Worm (Caenorhabditis elegans): Measurements from ENCODE around the gene mdt-27.

DNA sequence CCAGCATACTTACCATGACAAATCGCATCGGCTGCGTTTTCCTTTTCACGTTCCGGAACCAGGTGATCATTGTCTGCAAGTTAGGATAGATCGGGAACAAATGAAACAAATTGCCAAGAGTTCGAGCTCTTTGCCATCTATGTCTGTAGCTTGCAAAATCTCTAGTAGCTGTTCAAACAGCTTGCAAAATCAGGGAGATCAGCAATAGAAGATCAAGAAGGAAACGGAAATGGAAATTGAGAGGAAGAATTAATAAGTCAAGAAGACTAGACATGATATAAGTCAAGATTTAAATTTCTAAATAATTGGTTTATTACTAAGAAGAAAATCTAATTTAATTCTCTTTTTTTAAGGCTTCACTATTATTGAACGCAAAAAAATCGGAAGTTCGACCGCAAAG, 18.8 kb upstream of the mdt-27 start, which contains the start of gene F07C3.3:
- TF ChIP-seq ztf-11 (tag; optimal IDR thresholded peaks at IDR 0.05) (no peak), nhr-76 (tag; optimal IDR thresholded peaks at IDR 0.05) (no peak), unc-39 (tag; optimal IDR thresholded peaks at IDR 0.05) (no peak), skn-1 (tag; optimal IDR thresholded peaks at IDR 0.05) (no peak), egl-27 (tag; optimal IDR thresholded peaks at IDR 0.05) (no peak), ama-1 (optimal IDR thresholded peaks at IDR 0.05) (no peak)
